Fruit fly (Drosophila melanogaster) whole organism, embryonic: ENCODE data around the gene CG7164.

ENCODE experiments used
- CG4404 ChIP-seq: fragments of 200-800 bp; sonication (Bioruptor generic); IDR thresholded peaks from 2 replicates; pipeline ENCODE4 v1.3.6; 2022; ENCODE audit warnings: missing biosample characterization, missing genetic modification characterization
- CG8478 ChIP-seq: fragments of >200 bp; optimal IDR thresholded peaks from 2 replicates; lab custom pipeline; 2018
- Sry-δ ChIP-seq: fragments of 200-800 bp; sonication (Bioruptor generic); optimal IDR thresholded peaks from 2 replicates; lab custom pipeline; 2016; ENCODE audit warnings: missing biosample characterization, missing genetic modification characterization
- Ssrp ChIP-seq: fragments of 200-800 bp; sonication (Bioruptor generic); optimal IDR thresholded peaks from 2 replicates; lab custom pipeline; 2018; ENCODE audit warnings: missing biosample characterization, mild to moderate bottlenecking, missing genetic modification characterization, moderate library complexity
- run ChIP-seq: fragments of 200-800 bp; sonication (Bioruptor generic); optimal IDR thresholded peaks from 3 replicates; lab custom pipeline; 2018; ENCODE audit warnings: missing biosample characterization, mild to moderate bottlenecking, missing genetic modification characterization

dm6 chr2L:7794689-7795475 is 13.6 kb downstream of the CG7164 start:
- no peak for TF ChIP-seq run (tag; lab: Kevin White, UChicago)
- no peak for TF ChIP-seq CG4404 (GFP tag; lab: Robert Waterston, UW)
- no peak for TF ChIP-seq Ssrp
- no peak for TF ChIP-seq CG8478 (lab: Kevin White, UChicago)
- no peak for TF ChIP-seq Sry-δ (GFP tag; lab: Kevin White, UChicago)
